Fruit fly (Drosophila melanogaster) whole organism: ENCODE data around the gene mfrn.

Experiments used
- CG8478 ChIP-seq: fragments of >200 bp; optimal IDR thresholded peaks from 2 replicates; lab custom pipeline; 2018; ENCODE audit warnings: inconsistent platforms
- Dll ChIP-seq: fragments of >200 bp; optimal IDR thresholded peaks from 2 replicates; lab custom pipeline; 2017
- psq ChIP-seq: fragments of >200 bp; optimal IDR thresholded peaks from 2 replicates; lab custom pipeline; 2017

DNA sequence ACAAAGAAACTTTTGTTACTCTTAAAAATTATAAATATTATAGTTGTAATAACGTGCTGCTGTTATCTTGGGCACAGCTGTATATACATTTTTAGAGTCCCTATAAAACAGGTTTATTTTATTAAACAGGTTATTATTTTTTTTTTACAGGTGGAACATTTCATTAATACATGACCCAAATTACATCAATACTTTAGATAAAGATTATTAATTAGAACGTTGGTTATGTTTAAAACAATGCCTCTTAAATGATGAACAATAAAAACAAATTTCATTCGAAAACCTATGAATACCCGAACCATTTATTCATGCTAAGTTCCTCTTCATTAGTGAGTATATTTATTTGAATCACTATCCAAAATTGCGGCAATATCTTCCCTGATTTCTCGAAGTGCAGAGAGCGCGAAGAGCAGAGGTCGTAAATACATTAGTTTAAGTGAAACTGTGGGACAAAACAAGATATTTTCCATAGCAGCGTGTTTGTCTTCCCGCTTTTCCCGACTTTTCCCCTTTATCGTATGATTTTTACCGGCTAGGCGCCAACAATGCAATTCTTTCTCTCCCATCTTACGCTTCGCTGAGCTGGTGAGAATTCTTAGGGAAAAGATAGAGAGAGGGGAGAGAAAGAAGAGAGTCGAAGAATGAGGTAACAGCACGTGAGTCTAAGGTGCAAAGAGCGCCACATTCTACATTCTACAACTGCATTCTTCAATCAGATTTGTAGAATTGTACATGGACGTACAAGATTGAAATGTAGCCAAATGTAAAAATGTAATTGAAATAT lies 41.0 kb upstream of the mfrn start:
- no peak for TF ChIP-seq CG8478
- TF ChIP-seq psq: no peak
- TF ChIP-seq Dll: no peak
